Fruit fly (Drosophila melanogaster) whole organism: Measurements from ENCODE around the gene gish.

ENCODE experiments used
- pan ChIP-seq: fragments of >200 bp; optimal IDR thresholded peaks from 2 replicates; lab custom pipeline; 2017
- usp ChIP-seq: fragments of >200 bp; optimal IDR thresholded peaks from 2 replicates; lab custom pipeline; 2017; ENCODE audit warnings: missing biosample characterization, missing genetic modification characterization, mixed read lengths

DNA sequence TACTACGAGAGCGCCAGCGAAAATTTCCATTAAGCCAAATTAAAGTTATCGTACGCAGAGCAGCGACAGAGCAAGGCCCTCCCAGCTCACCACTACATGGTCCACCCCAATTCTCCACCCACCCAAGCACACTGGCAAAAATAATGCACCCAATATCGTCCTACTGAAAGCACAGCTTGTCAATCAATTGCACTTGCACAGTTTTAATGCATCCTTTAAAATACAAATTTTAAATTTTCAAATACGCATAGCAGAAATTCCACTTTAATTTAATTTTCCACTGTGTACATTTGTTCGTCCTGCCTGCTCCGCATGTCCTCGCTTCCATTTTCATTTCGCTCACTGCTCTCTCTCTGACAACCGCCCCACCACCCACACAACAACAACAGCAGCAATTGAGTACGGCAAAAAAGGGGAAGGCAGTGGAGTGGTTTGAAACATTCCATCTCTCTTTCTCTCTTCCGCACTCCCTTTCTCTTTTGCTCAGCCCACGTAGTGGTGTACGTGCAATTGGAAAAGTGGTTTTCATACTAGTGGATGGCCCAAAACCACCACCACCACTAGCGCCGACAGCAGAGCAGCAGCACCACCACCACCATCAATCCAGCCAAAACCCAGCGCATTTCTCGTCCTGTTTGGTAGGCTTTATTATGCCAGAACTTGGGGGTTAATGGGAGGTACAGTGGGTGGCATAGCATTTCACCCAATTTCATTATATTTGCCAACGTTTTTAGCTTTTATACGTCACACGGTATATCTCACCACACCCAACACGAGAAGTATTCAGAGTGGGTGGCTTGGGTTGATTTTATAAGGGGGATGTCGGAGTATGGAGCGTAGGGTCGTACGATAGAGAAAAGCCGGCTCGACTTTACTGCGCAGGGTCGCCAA, 24.4 kb upstream of the gish start:
- TF ChIP-seq pan (lab: Kevin White, UChicago) (no peak), usp (GFP tag; lab: Kevin White, UChicago) (no peak)
